Worm (Caenorhabditis elegans) whole organism, L2 larva: ENCODE measurements around the gene nhr-177.

Source experiments
- C34F6.9 ChIP-seq: fragments of 150-350 bp; optimal IDR thresholded peaks from 2 replicates; lab custom pipeline; 2014; ENCODE audit warnings: missing biosample characterization, missing genetic modification characterization
- F13H6.1 ChIP-seq: sonication (generic microtip); optimal IDR thresholded peaks from 2 replicates; lab custom pipeline; 2016; ENCODE audit warnings: missing genetic modification characterization, missing compliant biosample characterization
- R02D3.7 ChIP-seq: fragments of 150-350 bp; optimal IDR thresholded peaks from 2 replicates; lab custom pipeline; 2014; ENCODE audit warnings: missing biosample characterization, missing genetic modification characterization
- Y55F3AM.14 ChIP-seq: fragments of 200-800 bp; sonication (Bioruptor generic); optimal IDR thresholded peaks from 2 replicates; lab custom pipeline; 2018; ENCODE audit warnings: mild to moderate bottlenecking, missing genetic modification characterization, missing compliant biosample characterization
- blmp-1 ChIP-seq: sonication (generic microtip); optimal IDR thresholded peaks from 2 replicates; lab custom pipeline; 2017; ENCODE audit warnings: missing genetic modification characterization, mild to moderate bottlenecking, missing compliant biosample characterization, antibody characterized with exemption, moderate library complexity; ENCODE audit not compliant: insufficient read depth
- ceh-16 ChIP-seq: fragments of 150-350 bp; optimal IDR thresholded peaks from 2 replicates; lab custom pipeline; 2014; ENCODE audit warnings: missing biosample characterization, missing genetic modification characterization
- ceh-82 ChIP-seq: fragments of 150-350 bp; optimal IDR thresholded peaks from 2 replicates; lab custom pipeline; 2014; ENCODE audit warnings: missing biosample characterization, missing genetic modification characterization
- crh-2 ChIP-seq: sonication (generic microtip); optimal IDR thresholded peaks from 2 replicates; lab custom pipeline; 2017; ENCODE audit warnings: missing biosample characterization, missing genetic modification characterization
- dmd-4 ChIP-seq: sonication (generic microtip); optimal IDR thresholded peaks from 2 replicates; lab custom pipeline; 2017; ENCODE audit warnings: missing biosample characterization, missing genetic modification characterization
- egl-27 ChIP-seq: sonication (generic microtip); optimal IDR thresholded peaks from 3 replicates; lab custom pipeline; 2017; ENCODE audit warnings: missing biosample characterization, missing genetic modification reagents, missing genetic modification characterization
- elt-1 ChIP-seq: fragments of 150-350 bp; optimal IDR thresholded peaks from 2 replicates; lab custom pipeline; 2014; ENCODE audit warnings: missing biosample characterization, missing genetic modification characterization
- elt-3 ChIP-seq: sonication (generic microtip); optimal IDR thresholded peaks from 2 replicates; lab custom pipeline; 2017; ENCODE audit warnings: missing biosample characterization, missing genetic modification characterization
- fos-1 ChIP-seq: fragments of 150-350 bp; optimal IDR thresholded peaks from 2 replicates; lab custom pipeline; 2014; ENCODE audit warnings: missing biosample characterization, missing genetic modification characterization
- gmeb-1 ChIP-seq: fragments of 150-350 bp; optimal IDR thresholded peaks from 2 replicates; lab custom pipeline; 2014; ENCODE audit warnings: missing biosample characterization, missing genetic modification characterization
- lin-11 ChIP-seq: fragments of 150-350 bp; sonication (generic microtip); optimal IDR thresholded peaks from 2 replicates; lab custom pipeline; 2014; ENCODE audit warnings: missing biosample characterization, missing genetic modification characterization, inconsistent platforms, mixed read lengths
- lin-13 ChIP-seq: fragments of 150-350 bp; optimal IDR thresholded peaks from 2 replicates; lab custom pipeline; 2014; ENCODE audit warnings: missing biosample characterization, missing genetic modification reagents, missing genetic modification characterization
- lin-39 ChIP-seq: fragments of 150-350 bp; optimal IDR thresholded peaks from 2 replicates; lab custom pipeline; 2014; ENCODE audit warnings: missing biosample characterization, missing genetic modification reagents, missing genetic modification characterization
- mab-5 ChIP-seq: fragments of 150-350 bp; optimal IDR thresholded peaks from 2 replicates; lab custom pipeline; 2014; ENCODE audit warnings: missing biosample characterization, missing genetic modification characterization
- nhr-11 ChIP-seq: fragments of 150-350 bp; optimal IDR thresholded peaks from 2 replicates; lab custom pipeline; 2014; ENCODE audit warnings: missing biosample characterization, missing genetic modification characterization
- nhr-12 ChIP-seq: fragments of 150-350 bp; optimal IDR thresholded peaks from 2 replicates; lab custom pipeline; 2014; ENCODE audit warnings: missing biosample characterization, missing genetic modification characterization
- nhr-21 ChIP-seq: fragments of 150-350 bp; optimal IDR thresholded peaks from 2 replicates; lab custom pipeline; 2014; ENCODE audit warnings: missing biosample characterization, missing genetic modification characterization
- nhr-237 ChIP-seq: fragments of 150-350 bp; optimal IDR thresholded peaks from 2 replicates; lab custom pipeline; 2014; ENCODE audit warnings: missing biosample characterization, missing genetic modification characterization
- nhr-25 ChIP-seq: fragments of 150-350 bp; sonication (generic microtip); optimal IDR thresholded peaks from 3 replicates; lab custom pipeline; 2014; ENCODE audit warnings: missing biosample characterization, missing genetic modification characterization
- nhr-6 ChIP-seq: fragments of 150-350 bp; optimal IDR thresholded peaks from 2 replicates; lab custom pipeline; 2014; ENCODE audit warnings: missing biosample characterization, missing genetic modification characterization
- peb-1 ChIP-seq: fragments of 150-350 bp; optimal IDR thresholded peaks from 2 replicates; lab custom pipeline; 2014; ENCODE audit warnings: missing biosample characterization, missing genetic modification characterization
- sem-4 ChIP-seq: fragments of 150-350 bp; optimal IDR thresholded peaks from 2 replicates; lab custom pipeline; 2014; ENCODE audit warnings: missing biosample characterization, missing genetic modification reagents, missing genetic modification characterization
- sma-3 ChIP-seq: sonication (generic microtip); optimal IDR thresholded peaks from 2 replicates; lab custom pipeline; 2016; ENCODE audit warnings: missing genetic modification reagents, missing genetic modification characterization, missing compliant biosample characterization
- sma-9 ChIP-seq, 2 experiments: fragments of 150-350 bp in 1 of 2; sonication (generic microtip) in 1 of 2; optimal IDR thresholded peaks; 2 replicates each; lab custom pipeline; 2014 to 2016; ENCODE audit warnings: missing genetic modification characterization in 2 of 2, mild to moderate bottlenecking in 1 of 2, missing biosample characterization in 1 of 2, missing compliant biosample characterization in 1 of 2, missing genetic modification reagents in 1 of 2, moderate library complexity in 1 of 2
- unc-39 ChIP-seq: fragments of 150-350 bp; optimal IDR thresholded peaks from 2 replicates; lab custom pipeline; 2014; ENCODE audit warnings: missing biosample characterization, missing genetic modification characterization
- unc-62 ChIP-seq: fragments of 150-350 bp; optimal IDR thresholded peaks from 2 replicates; lab custom pipeline; 2014; ENCODE audit warnings: missing biosample characterization, missing genetic modification reagents, missing genetic modification characterization
- zag-1 ChIP-seq: fragments of 150-350 bp; optimal IDR thresholded peaks from 2 replicates; lab custom pipeline; 2014; ENCODE audit warnings: missing biosample characterization, missing genetic modification characterization
- ztf-1 ChIP-seq: fragments of 200-800 bp; sonication (Bioruptor generic); conservative IDR thresholded peaks from 2 replicates; pipeline ENCODE4 v1.3.6; 2022; ENCODE audit warnings: missing genetic modification characterization, missing compliant biosample characterization
- ztf-4 ChIP-seq: fragments of 150-350 bp; optimal IDR thresholded peaks from 2 replicates; lab custom pipeline; 2014; ENCODE audit warnings: missing biosample characterization, missing genetic modification characterization

The nhr-177 gene

DNA sequence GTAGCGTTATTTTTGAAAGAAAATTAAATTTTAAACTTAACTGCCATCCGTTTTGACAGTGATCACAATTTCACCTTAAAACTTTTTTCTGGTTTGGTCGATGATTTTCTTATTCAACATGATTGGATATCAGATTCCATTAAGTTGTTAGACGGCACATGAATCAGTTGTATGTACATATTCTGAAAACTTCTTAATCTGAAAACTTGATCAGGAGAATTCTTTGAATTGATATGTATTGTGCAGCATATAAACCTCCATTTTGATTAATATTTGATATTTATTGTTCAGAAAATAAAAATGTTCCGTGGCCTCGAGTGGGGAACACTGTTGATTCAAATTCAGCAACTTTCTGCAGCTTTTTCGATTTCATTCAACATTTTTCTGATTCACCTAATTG is 29.9 kb downstream of the nhr-177 start, which contains the start of gene str-221:
Gene str-221, plus strand, starts transcription at position 301 of the 400 bp plus-strand sequence.
- no peak for TF ChIP-seq unc-62 (GFP tag; lab: Kevin White, UChicago)
- no peak for TF ChIP-seq ceh-16 (tag; lab: Kevin White, UChicago)
- no peak for TF ChIP-seq lin-13 (GFP tag; lab: Kevin White, UChicago)
- no peak for TF ChIP-seq sem-4 (tag; lab: Kevin White, UChicago)
- TF ChIP-seq nhr-21 (tag; lab: Kevin White, UChicago): no peak
- no peak for TF ChIP-seq R02D3.7 (tag; lab: Kevin White, UChicago)
- TF ChIP-seq F13H6.1 (tag; lab: Kevin White, UChicago): no peak
- TF ChIP-seq dmd-4 (tag; lab: Kevin White, UChicago): no peak
- no peak for TF ChIP-seq sma-3 (GFP tag; lab: Kevin White, UChicago)
- no peak for TF ChIP-seq fos-1
- no peak for TF ChIP-seq nhr-25 (tag; lab: Kevin White, UChicago)
- TF ChIP-seq C34F6.9 (tag; lab: Kevin White, UChicago): no peak

DNA sequence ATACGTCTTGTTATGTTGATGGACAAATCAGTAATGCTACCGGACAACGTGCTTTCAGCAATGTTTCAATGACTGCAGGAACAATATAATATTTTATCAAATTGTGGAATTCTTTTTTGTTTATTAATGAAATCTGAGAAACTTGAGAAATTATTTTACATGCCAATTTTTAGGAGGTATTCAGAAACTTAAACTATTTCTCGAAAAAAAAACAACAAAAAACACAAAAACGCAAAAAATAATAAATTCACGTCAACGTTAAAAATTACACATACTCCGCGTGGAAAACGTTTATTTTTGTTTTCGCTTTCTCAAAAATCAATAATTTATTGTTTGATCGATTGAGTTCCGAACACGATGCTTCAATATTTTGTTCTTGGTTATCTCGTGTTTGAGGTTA is 32.1 kb downstream of the nhr-177 start, which contains the start of gene Y46H3D.1:
Gene Y46H3D.1, plus strand, starts transcription at position 301 of the 400 bp plus-strand sequence.
- TF ChIP-seq mab-5 (tag; lab: Kevin White, UChicago) (no peak), gmeb-1 (tag; lab: Kevin White, UChicago) (no peak), ztf-1 (GFP tag; lab: Robert Waterston, UW) (no peak), sma-9 (GFP tag; optimal IDR thresholded peaks at IDR 0.05; lab: Kevin White, UChicago) (no peak), sma-9 (tag; optimal IDR thresholded peaks at IDR 0.05; lab: Kevin White, UChicago) (no peak), F13H6.1 (tag; lab: Kevin White, UChicago) (no peak), egl-27 (tag; lab: Kevin White, UChicago) (no peak), nhr-237 (tag; lab: Kevin White, UChicago) (no peak), ceh-16 (tag; lab: Kevin White, UChicago) (no peak), nhr-21 (tag; lab: Kevin White, UChicago) (no peak), ztf-4 (no peak)

DNA sequence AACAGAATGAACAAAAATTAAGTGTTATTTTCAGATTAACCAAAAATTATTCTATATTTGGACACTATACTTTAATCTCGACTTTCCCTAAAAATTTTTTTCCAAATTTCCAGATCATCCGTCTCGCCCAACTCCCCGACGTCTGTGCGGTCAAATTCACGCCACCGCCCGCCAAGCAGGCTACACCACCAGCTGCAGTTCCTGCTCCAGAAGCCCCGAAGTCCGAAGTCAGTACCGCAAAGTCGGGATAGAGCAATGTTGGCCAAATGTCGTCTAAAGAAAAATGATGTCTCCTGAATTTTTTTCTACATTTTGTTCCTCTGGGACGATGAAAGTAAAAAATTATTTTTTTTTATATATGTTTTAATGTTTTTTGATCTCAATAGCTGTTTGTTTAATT is 32.7 kb downstream of the nhr-177 start:
- TF ChIP-seq nhr-11 (tag; lab: Kevin White, UChicago): no peak
- TF ChIP-seq zag-1 (tag; lab: Kevin White, UChicago): no peak
- TF ChIP-seq lin-39 (tag; lab: Kevin White, UChicago): no peak
- TF ChIP-seq lin-11: no peak
- no peak for TF ChIP-seq dmd-4 (tag; lab: Kevin White, UChicago)
- TF ChIP-seq mab-5 (tag; lab: Kevin White, UChicago): no peak
- TF ChIP-seq peb-1 (tag; lab: Kevin White, UChicago): no peak
- no peak for TF ChIP-seq R02D3.7 (tag; lab: Kevin White, UChicago)

DNA sequence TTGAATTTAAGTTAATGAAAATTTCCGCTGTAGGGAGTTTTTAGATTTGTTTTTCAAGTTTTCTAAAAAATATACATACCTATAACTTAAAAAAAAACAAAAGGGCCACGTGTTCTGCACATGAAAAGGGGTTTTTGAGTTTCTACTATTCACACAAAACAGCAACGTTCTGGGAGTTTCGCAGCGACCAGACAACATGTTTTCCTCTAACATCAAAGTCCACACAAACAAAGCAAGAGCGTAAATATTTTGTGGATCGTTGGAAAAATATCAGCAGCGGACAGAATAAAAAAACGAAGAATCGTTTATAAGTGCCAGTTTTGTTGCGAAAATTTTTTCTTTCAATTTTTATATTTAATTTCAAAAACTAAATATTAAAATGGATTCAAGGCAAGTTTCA is 33.8 kb downstream of the nhr-177 start, which contains the start of gene alh-2:
Gene alh-2, plus strand, starts transcription at position 284 of the 400 bp plus-strand sequence.
- TF ChIP-seq nhr-12 (tag; lab: Kevin White, UChicago) (no peak), lin-39 (tag; lab: Kevin White, UChicago) (no peak), crh-2 (tag; lab: Kevin White, UChicago) (no peak), dmd-4 (tag; lab: Kevin White, UChicago) (no peak), elt-1 (tag; lab: Kevin White, UChicago) (no peak), elt-3 (tag; lab: Kevin White, UChicago) (no peak), unc-39 (tag; lab: Kevin White, UChicago) (no peak), gmeb-1 (tag; lab: Kevin White, UChicago) (no peak), Y55F3AM.14 (GFP tag; lab: Kevin White, UChicago) (no peak), F13H6.1 (tag; lab: Kevin White, UChicago) (no peak), nhr-25 (tag; lab: Kevin White, UChicago) (no peak), nhr-6 (tag; lab: Kevin White, UChicago) (no peak), blmp-1 (tag; lab: Kevin White, UChicago) (no peak), peb-1 (tag; lab: Kevin White, UChicago) (no peak), zag-1 (tag; lab: Kevin White, UChicago) (no peak), nhr-237 (tag; lab: Kevin White, UChicago) (no peak)

DNA sequence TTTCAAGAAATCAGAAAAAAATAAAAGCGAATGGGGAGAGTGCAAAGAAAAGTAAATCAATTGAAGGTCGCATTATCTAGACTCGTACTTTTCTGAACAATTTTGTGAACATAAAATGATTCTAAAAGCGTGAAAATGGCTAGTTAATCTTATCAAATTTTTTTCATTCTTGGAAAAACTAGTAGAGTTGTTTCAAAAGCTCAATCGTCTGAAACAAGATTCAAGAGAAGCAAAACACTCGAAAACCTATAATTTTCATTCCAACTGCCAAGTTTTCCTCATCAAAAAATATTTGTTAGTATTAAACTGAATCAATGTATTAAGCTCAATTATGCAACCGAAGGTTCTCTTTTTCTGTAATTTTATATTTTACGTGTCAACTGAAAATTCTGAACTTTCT is 37.9 kb downstream of the nhr-177 start, which contains the start of gene irld-45:
Gene irld-45, plus strand, starts transcription at position 301 of the 400 bp plus-strand sequence.
- TF ChIP-seq ceh-82 (tag; lab: Kevin White, UChicago) (no peak), nhr-12 (tag; lab: Kevin White, UChicago) (no peak), sma-9 (GFP tag; optimal IDR thresholded peaks at IDR 0.05; lab: Kevin White, UChicago) (no peak), sma-9 (tag; optimal IDR thresholded peaks at IDR 0.05; lab: Kevin White, UChicago) (no peak)
